Fruit fly (Drosophila melanogaster) whole organism, embryonic: ENCODE data around the gene IntS6.
A peak's percentile ranks its signal among the peaks of the same experiment; 100 is the strongest.

Experiments used
- Antp ChIP-seq: fragments of 200-800 bp; sonication (Bioruptor generic); optimal IDR thresholded peaks from 3 replicates; lab custom pipeline; 2016; ENCODE audit warnings: missing biosample characterization, missing genetic modification characterization
- B-H2 ChIP-seq: fragments of 200-800 bp; sonication (Bioruptor generic); optimal IDR thresholded peaks from 2 replicates; lab custom pipeline; 2018; ENCODE audit warnings: missing biosample characterization, mild to moderate bottlenecking, missing genetic modification characterization
- CG10565 ChIP-seq: fragments of 200-800 bp; sonication (Bioruptor generic); optimal IDR thresholded peaks from 3 replicates; lab custom pipeline; 2016; ENCODE audit warnings: missing biosample characterization, mild to moderate bottlenecking, missing genetic modification characterization
- CG11398 ChIP-seq: fragments of 200-800 bp; sonication (Bioruptor generic); optimal IDR thresholded peaks from 2 replicates; lab custom pipeline; 2016; ENCODE audit warnings: missing biosample characterization, missing genetic modification characterization
- CG11504 ChIP-seq: fragments of 200-800 bp; sonication (Bioruptor generic); optimal IDR thresholded peaks from 3 replicates; lab custom pipeline; 2019; ENCODE audit warnings: missing biosample characterization, mild to moderate bottlenecking, missing genetic modification characterization, moderate library complexity
- CG13775 ChIP-seq: fragments of 200-800 bp; sonication (Bioruptor generic); optimal IDR thresholded peaks from 3 replicates; lab custom pipeline; 2017; ENCODE audit warnings: missing biosample characterization, mild to moderate bottlenecking, missing genetic modification characterization
- CG14050 ChIP-seq: fragments of 200-800 bp; sonication (Bioruptor generic); IDR thresholded peaks from 3 replicates; pipeline ENCODE4 v1.3.6; 2022; ENCODE audit warnings: missing biosample characterization, missing genetic modification characterization
- CG14441 ChIP-seq: fragments of 200-800 bp; sonication (Bioruptor generic); IDR thresholded peaks from 2 replicates; pipeline ENCODE4 v1.3.6; 2022; ENCODE audit warnings: missing biosample characterization, missing genetic modification characterization
- CG15514 ChIP-seq: fragments of 200-800 bp; sonication (Bioruptor generic); optimal IDR thresholded peaks from 3 replicates; lab custom pipeline; 2017; ENCODE audit warnings: missing biosample characterization, missing genetic modification characterization, mild to moderate bottlenecking, moderate library complexity, missing genetic modification reagents
- CG1603 ChIP-seq: fragments of 200-800 bp; sonication (Bioruptor generic); optimal IDR thresholded peaks from 2 replicates; lab custom pipeline; 2019; ENCODE audit warnings: missing biosample characterization, mild to moderate bottlenecking, missing genetic modification characterization, moderate library complexity
- CG17612 ChIP-seq: fragments of 200-800 bp; sonication (Bioruptor generic); IDR thresholded peaks from 2 replicates; pipeline ENCODE4 v1.3.6; 2022; ENCODE audit warnings: missing biosample characterization, missing genetic modification characterization
- CG1792 ChIP-seq: fragments of 200-800 bp; sonication (Bioruptor generic); optimal IDR thresholded peaks from 2 replicates; lab custom pipeline; 2016; ENCODE audit warnings: missing biosample characterization, missing genetic modification characterization
- CG33557 ChIP-seq: fragments of 200-800 bp; sonication (Bioruptor generic); optimal IDR thresholded peaks from 2 replicates; lab custom pipeline; 2019; ENCODE audit warnings: missing biosample characterization, mild to moderate bottlenecking, missing genetic modification characterization, moderate library complexity
- CG3847 ChIP-seq: fragments of 200-800 bp; sonication (Bioruptor generic); IDR thresholded peaks from 2 replicates; pipeline ENCODE4 v1.3.6; 2022; ENCODE audit warnings: missing biosample characterization, missing genetic modification characterization
- CG4617 ChIP-seq: fragments of 200-800 bp; sonication (Bioruptor generic); optimal IDR thresholded peaks from 3 replicates; lab custom pipeline; 2016; ENCODE audit warnings: missing biosample characterization, missing genetic modification characterization, borderline replicate concordance
- CG9797 ChIP-seq: fragments of 200-800 bp; sonication (Bioruptor generic); optimal IDR thresholded peaks from 3 replicates; lab custom pipeline; 2018; ENCODE audit warnings: missing biosample characterization, mild to moderate bottlenecking, missing genetic modification characterization
- CTCF ChIP-seq: fragments of 200-800 bp; sonication (Bioruptor generic); optimal IDR thresholded peaks from 2 replicates; lab custom pipeline; 2017; ENCODE audit warnings: missing biosample characterization, mild to moderate bottlenecking, missing genetic modification characterization, moderate library complexity
- ERR ChIP-seq: fragments of 200-800 bp; sonication (Bioruptor generic); optimal IDR thresholded peaks from 2 replicates; lab custom pipeline; 2016; ENCODE audit warnings: missing biosample characterization, missing genetic modification characterization
- Fer2 ChIP-seq: fragments of 200-800 bp; sonication (Bioruptor generic); optimal IDR thresholded peaks from 2 replicates; lab custom pipeline; 2018; ENCODE audit warnings: missing biosample characterization, mild to moderate bottlenecking, missing genetic modification characterization, moderate library complexity
- HLH54F ChIP-seq: fragments of 200-800 bp; sonication (Bioruptor generic); optimal IDR thresholded peaks from 3 replicates; lab custom pipeline; 2016; ENCODE audit warnings: missing biosample characterization, missing genetic modification characterization
- Hey ChIP-seq: fragments of 200-800 bp; sonication (Bioruptor generic); optimal IDR thresholded peaks from 3 replicates; lab custom pipeline; 2018; ENCODE audit warnings: missing biosample characterization, mild to moderate bottlenecking, missing genetic modification characterization
- HmgD ChIP-seq: fragments of 200-800 bp; sonication (Bioruptor generic); optimal IDR thresholded peaks from 3 replicates; lab custom pipeline; 2016; ENCODE audit warnings: missing biosample characterization, missing genetic modification characterization
- Mad ChIP-seq: fragments of 200-800 bp; sonication (Bioruptor generic); optimal IDR thresholded peaks from 2 replicates; lab custom pipeline; 2016; ENCODE audit warnings: missing biosample characterization, missing genetic modification characterization
- Poxn ChIP-seq: fragments of 200-800 bp; sonication (Bioruptor generic); IDR thresholded peaks from 2 replicates; pipeline ENCODE4 v1.3.6; 2022; ENCODE audit warnings: missing biosample characterization, missing genetic modification characterization
- Sry-δ ChIP-seq: fragments of 200-800 bp; sonication (Bioruptor generic); optimal IDR thresholded peaks from 2 replicates; lab custom pipeline; 2016; ENCODE audit warnings: missing biosample characterization, missing genetic modification characterization
- Ssrp ChIP-seq: fragments of 200-800 bp; sonication (Bioruptor generic); optimal IDR thresholded peaks from 2 replicates; lab custom pipeline; 2018; ENCODE audit warnings: missing biosample characterization, mild to moderate bottlenecking, missing genetic modification characterization, moderate library complexity
- Stat92E ChIP-seq, 3 experiments: fragments of >200 bp in 2 of 3; fragments of 200-800 bp in 1 of 3; sonication (Bioruptor generic) in 1 of 3; optimal IDR thresholded peaks; 2 replicates each; lab custom pipeline; 2017 to 2019; ENCODE audit warnings: missing biosample characterization in 3 of 3, missing genetic modification characterization in 3 of 3, mild to moderate bottlenecking in 1 of 3, moderate library complexity in 1 of 3
- Taf1 ChIP-seq: fragments of 200-800 bp; sonication (Bioruptor generic); IDR thresholded peaks from 2 replicates; pipeline ENCODE4 v1.3.6; 2022; ENCODE audit warnings: missing biosample characterization, missing genetic modification characterization
- Usf ChIP-seq: fragments of 200-800 bp; sonication (Bioruptor generic); optimal IDR thresholded peaks from 2 replicates; lab custom pipeline; 2017; ENCODE audit warnings: missing genotype, missing biosample characterization, missing genetic modification characterization
- Xrp1 ChIP-seq: fragments of 200-800 bp; sonication (Bioruptor generic); IDR thresholded peaks from 2 replicates; pipeline ENCODE4 v1.3.6; 2022; ENCODE audit warnings: missing biosample characterization, missing genetic modification characterization
- ap ChIP-seq: fragments of 200-800 bp; sonication (Bioruptor generic); IDR thresholded peaks from 2 replicates; pipeline ENCODE4 v1.3.6; 2022; ENCODE audit warnings: missing biosample characterization, missing genetic modification characterization
- bowl ChIP-seq: fragments of 200-800 bp; sonication (Bioruptor generic); IDR thresholded peaks from 2 replicates; pipeline ENCODE4 v1.3.6; 2022; ENCODE audit warnings: missing biosample characterization, missing genetic modification characterization
- exex ChIP-seq: fragments of 200-800 bp; sonication (Bioruptor generic); optimal IDR thresholded peaks from 4 replicates; lab custom pipeline; 2018; ENCODE audit warnings: missing biosample characterization, mild to moderate bottlenecking, missing genetic modification characterization, moderate library complexity
- fd96Cb ChIP-seq: fragments of 200-800 bp; sonication (Bioruptor generic); optimal IDR thresholded peaks from 2 replicates; lab custom pipeline; 2018; ENCODE audit warnings: missing biosample characterization, mild to moderate bottlenecking, missing genetic modification characterization, moderate library complexity
- ftz-f1 ChIP-seq: fragments of 200-800 bp; sonication (Bioruptor generic); optimal IDR thresholded peaks from 2 replicates; lab custom pipeline; 2016; ENCODE audit warnings: missing biosample characterization, missing genetic modification characterization
- grn ChIP-seq: fragments of 200-800 bp; sonication (Bioruptor generic); optimal IDR thresholded peaks from 3 replicates; lab custom pipeline; 2017; ENCODE audit warnings: missing biosample characterization, missing genetic modification characterization
- gro ChIP-seq: fragments of 200-800 bp; sonication (Bioruptor generic); optimal IDR thresholded peaks from 2 replicates; lab custom pipeline; 2016; ENCODE audit warnings: missing biosample characterization, missing genetic modification characterization
- gsb-n ChIP-seq: fragments of 200-800 bp; sonication (Bioruptor generic); optimal IDR thresholded peaks from 3 replicates; lab custom pipeline; 2018; ENCODE audit warnings: missing biosample characterization, mild to moderate bottlenecking, missing genetic modification characterization
- insv ChIP-seq, 2 experiments: fragments of 200-800 bp; sonication (Bioruptor generic); optimal IDR thresholded peaks; 3 replicates each; lab custom pipeline; 2016 to 2018; ENCODE audit warnings: missing biosample characterization in 2 of 2, missing genetic modification characterization in 2 of 2
- kni ChIP-seq: fragments of 200-800 bp; sonication (Bioruptor generic); optimal IDR thresholded peaks from 3 replicates; lab custom pipeline; 2017; ENCODE audit warnings: mild to moderate bottlenecking, missing biosample characterization, missing genetic modification reagents, missing genetic modification characterization
- knrl ChIP-seq: fragments of 200-800 bp; sonication (Bioruptor generic); IDR thresholded peaks from 3 replicates; pipeline ENCODE4 v1.3.6; 2022; ENCODE audit warnings: missing biosample characterization, missing genetic modification characterization; ENCODE audit not compliant: partially characterized antibody
- odd ChIP-seq: fragments of 200-800 bp; sonication (Bioruptor generic); optimal IDR thresholded peaks from 2 replicates; lab custom pipeline; 2017; ENCODE audit warnings: missing biosample characterization, mild to moderate bottlenecking, missing genetic modification characterization
- p53 ChIP-seq: fragments of 200-800 bp; sonication (Bioruptor generic); optimal IDR thresholded peaks from 2 replicates; lab custom pipeline; 2016; ENCODE audit warnings: missing biosample characterization, missing genetic modification characterization
- pros ChIP-seq: fragments of 200-800 bp; sonication (Bioruptor generic); optimal IDR thresholded peaks from 3 replicates; lab custom pipeline; 2019; ENCODE audit warnings: missing biosample characterization, mild to moderate bottlenecking, missing genetic modification characterization, moderate library complexity
- sens ChIP-seq: fragments of 200-800 bp; sonication (Bioruptor generic); peaks from one replicate; lab custom pipeline; 2016; ENCODE audit warnings: missing biosample characterization, missing genetic modification characterization
- shn ChIP-seq: fragments of 200-800 bp; sonication (Bioruptor generic); optimal IDR thresholded peaks from 3 replicates; lab custom pipeline; 2016; ENCODE audit warnings: missing biosample characterization, missing genetic modification characterization
- tap ChIP-seq: fragments of 200-800 bp; optimal IDR thresholded peaks from 3 replicates; lab custom pipeline; 2019; ENCODE audit warnings: missing biosample characterization, mild to moderate bottlenecking, missing genetic modification characterization, moderate library complexity
- toy ChIP-seq: fragments of 200-800 bp; sonication (Bioruptor generic); IDR thresholded peaks from 2 replicates; pipeline ENCODE4 v1.3.6; 2022; ENCODE audit warnings: missing biosample characterization, missing genetic modification characterization
- trem ChIP-seq: fragments of 200-800 bp; optimal IDR thresholded peaks from 3 replicates; lab custom pipeline; 2019; ENCODE audit warnings: missing biosample characterization, mild to moderate bottlenecking, missing genetic modification characterization, moderate library complexity
- twi ChIP-seq: fragments of 200-800 bp; optimal IDR thresholded peaks from 2 replicates; lab custom pipeline; 2019; ENCODE audit warnings: missing biosample characterization, mild to moderate bottlenecking, missing genetic modification characterization, moderate library complexity
- vfl ChIP-seq: fragments of 200-800 bp; sonication (Bioruptor generic); optimal IDR thresholded peaks from 2 replicates; lab custom pipeline; 2016; ENCODE audit warnings: missing biosample characterization, missing genetic modification characterization

The IntS6 gene

DNA sequence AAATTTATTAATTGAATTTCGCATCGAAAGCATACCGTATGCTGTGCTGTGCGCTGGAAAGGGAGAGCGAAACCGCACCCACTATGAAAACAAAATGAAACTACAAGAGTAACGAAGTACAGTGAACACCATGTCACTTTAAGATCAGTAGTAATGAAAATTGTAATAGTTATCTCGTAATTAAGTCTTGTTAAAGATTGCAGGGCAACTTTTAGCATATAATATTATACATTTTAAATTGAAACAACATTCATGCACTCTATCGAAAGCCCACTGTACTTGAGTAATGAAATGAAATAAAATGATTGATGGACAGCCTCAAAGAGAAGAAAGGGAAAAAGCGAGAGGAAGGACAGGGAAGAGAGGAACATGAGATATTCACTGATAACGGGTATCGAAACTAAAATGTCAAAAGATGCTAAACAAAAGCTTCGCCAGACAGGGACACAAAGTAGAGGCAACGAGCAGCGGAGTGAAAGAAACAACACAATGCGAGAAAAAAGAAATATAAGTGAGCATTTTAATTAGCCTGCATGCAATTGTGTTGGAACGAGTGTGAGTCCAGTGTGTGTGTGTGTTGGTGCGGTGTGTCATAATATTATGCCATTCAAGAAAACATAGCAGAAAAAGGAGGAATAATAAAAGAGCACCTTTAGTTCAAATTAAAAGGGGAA lies 11.6 kb downstream of the IntS6 start (continued):
- TF ChIP-seq CG14441 (peak; percentile 83), CG13775 (GFP tag; lab: Kevin White, UChicago) (peak; percentile 44), HLH54F (peak; percentile 40), toy (peak; percentile 37; the same call in 1 of the 2 replicates), Mad (GFP tag; lab: Kevin White, UChicago) (peak; percentile 55), Xrp1 (GFP tag; lab: Robert Waterston, UW) (peak; percentile 83), CG3847 (peak; percentile 72), B-H2 (GFP tag; lab: Kevin White, UChicago) (no peak), Sry-δ (GFP tag; lab: Kevin White, UChicago) (no peak), gro (peak; percentile 10), shn (no peak), grn (GFP tag; lab: Kevin White, UChicago) (no peak), Antp (GFP tag; lab: Kevin White, UChicago) (peak; percentile 43), CG4617 (no peak), insv (GFP tag; optimal IDR thresholded peaks at IDR 0.05; lab: Kevin White, UChicago) (no peak), Hey (tag; lab: Kevin White, UChicago) (no peak), sens (GFP tag; lab: Kevin White, UChicago) (peak; percentile 96), CG11504 (tag; lab: Kevin White, UChicago) (peak; percentile 87), Ssrp (peak; percentile 75), vfl (GFP tag; lab: Kevin White, UChicago) (no peak), trem (tag; lab: Kevin White, UChicago) (peak; percentile 2), twi (tag; lab: Kevin White, UChicago) (peak; percentile 47), ERR (GFP tag; lab: Kevin White, UChicago) (peak; percentile 33), Stat92E (GFP tag; optimal IDR thresholded peaks at IDR 0.05; lab: Kevin White, UChicago) (no peak), knrl (GFP tag; lab: Robert Waterston, UW) (no peak), ftz-f1 (no peak), CG1792 (no peak), CG11398 (no peak), CTCF (GFP tag; lab: Kevin White, UChicago) (no peak), CG15514 (GFP tag; lab: Kevin White, UChicago) (peak; percentile 58), tap (peak; percentile 74), p53 (GFP tag; lab: Kevin White, UChicago) (no peak), Poxn (GFP tag; lab: Robert Waterston, UW) (peak; percentile 51; the same call in 1 of the 2 replicates), gsb-n (peak; percentile 74), CG9797 (GFP tag; lab: Kevin White, UChicago) (no peak), bowl (GFP tag; lab: Robert Waterston, UW) (no peak), HmgD (no peak), CG33557 (GFP tag; lab: Kevin White, UChicago) (peak; percentile 32), ap (GFP tag; lab: Robert Waterston, UW) (peak; percentile 70), fd96Cb (tag; lab: Kevin White, UChicago) (peak; percentile 66), CG1603 (peak; percentile 86), Taf1 (GFP tag; lab: Robert Waterston, UW) (0 out of 2 replicates have a peak, but pooled peaks have one; percentile 14), Usf (GFP tag; lab: Kevin White, UChicago) (peak; percentile 63), odd (GFP tag; lab: Kevin White, UChicago) (peak; percentile 50), exex (tag; lab: Kevin White, UChicago) (peak; percentile 10), CG10565 (GFP tag; lab: Kevin White, UChicago) (no peak), kni (GFP tag; lab: Kevin White, UChicago) (no peak), CG17612 (GFP tag; lab: Robert Waterston, UW) (peak; percentile 15; the same call in 1 of the 2 replicates), pros (GFP tag; lab: Kevin White, UChicago) (no peak), Fer2 (tag; lab: Kevin White, UChicago) (peak; percentile 36), CG14050 (GFP tag; lab: Robert Waterston, UW) (peak; percentile 67)
